Worm (Caenorhabditis elegans): Measurements from ENCODE around the gene npr-21.
"Not testable (repeated sequence)": the region's sequence is repeated elsewhere in the genome, so short reads cannot be mapped to it uniquely, and the experiment has no call there.

npr-21 gene

ce11 chrX:17138060-17138557 is 19.7 kb downstream of the npr-21 start, which contains the start of gene cnp-3 (continued):
- TF ChIP-seq ZK546.5 (tag; optimal IDR thresholded peaks at IDR 0.05), result no peak
- TF ChIP-seq pha-4 (tag; optimal IDR thresholded peaks at IDR 0.05), result no peak
- no peak for TF ChIP-seq daf-12 (tag; optimal IDR thresholded peaks at IDR 0.05)
- TF ChIP-seq nhr-43 (tag; optimal IDR thresholded peaks at IDR 0.05; ENCODE audit: poor library complexity, severe bottlenecking), result peak; percentile 80
- TF ChIP-seq nhr-23 (tag; optimal IDR thresholded peaks at IDR 0.05), result peak; percentile 77
- no peak for TF ChIP-seq mdl-1 (tag; optimal IDR thresholded peaks at IDR 0.05)

ce11 chrX:17135704-17136103 is 22.1 kb downstream of the npr-21 start:
- peak; percentile 74 for TF ChIP-seq ama-1 (optimal IDR thresholded peaks at IDR 0.05)
- TF ChIP-seq jun-1 (tag; optimal IDR thresholded peaks at IDR 0.05), result peak; percentile 13
- no peak for TF ChIP-seq fos-1 (tag; optimal IDR thresholded peaks at IDR 0.05)
- peak; percentile 38 for TF ChIP-seq pha-4 (tag; optimal IDR thresholded peaks at IDR 0.05)
- TF ChIP-seq elt-2 (tag; optimal IDR thresholded peaks at IDR 0.05), result peak; percentile 78
- no peak for TF ChIP-seq skn-1 (tag; optimal IDR thresholded peaks at IDR 0.05)
- TF ChIP-seq pqm-1 (tag; optimal IDR thresholded peaks at IDR 0.05), result peak; percentile 40
- no peak for TF ChIP-seq fkh-10 (GFP tag; optimal IDR thresholded peaks at IDR 0.05)

DNA sequence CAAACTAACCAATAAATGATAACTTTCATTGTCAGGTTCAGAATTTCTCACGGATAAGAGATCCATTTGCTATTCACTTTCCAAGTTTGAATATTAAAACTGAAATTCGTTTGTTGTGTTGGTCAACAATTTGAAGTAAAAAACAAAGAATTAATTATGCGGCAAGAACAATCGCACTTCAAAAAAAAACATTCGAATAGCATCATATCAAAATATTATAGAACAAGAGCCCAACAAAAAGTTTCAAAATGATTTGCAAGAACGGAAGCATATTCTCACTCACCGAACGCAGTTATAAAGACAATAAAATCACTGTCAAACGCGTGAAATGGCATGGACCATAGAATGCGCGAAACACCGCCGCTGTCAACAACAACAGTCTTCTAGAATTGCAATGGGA is 23.3 kb downstream of the npr-21 start, which contains the start of gene K09E3.7:
TSS of gene K09E3.7 (minus strand) at position 101 of the 400 bp plus-strand sequence.
- no peak for TF ChIP-seq zag-1 (tag; optimal IDR thresholded peaks at IDR 0.05)
- no peak for TF ChIP-seq daf-12 (tag; optimal IDR thresholded peaks at IDR 0.05)
- TF ChIP-seq ceh-82 (tag; optimal IDR thresholded peaks at IDR 0.05), result no peak
- no peak for TF ChIP-seq nhr-76 (tag; optimal IDR thresholded peaks at IDR 0.05)
- TF ChIP-seq hmg-11 (tag; optimal IDR thresholded peaks at IDR 0.05), result no peak
- TF ChIP-seq elt-3 (tag; optimal IDR thresholded peaks at IDR 0.05), result no peak

DNA sequence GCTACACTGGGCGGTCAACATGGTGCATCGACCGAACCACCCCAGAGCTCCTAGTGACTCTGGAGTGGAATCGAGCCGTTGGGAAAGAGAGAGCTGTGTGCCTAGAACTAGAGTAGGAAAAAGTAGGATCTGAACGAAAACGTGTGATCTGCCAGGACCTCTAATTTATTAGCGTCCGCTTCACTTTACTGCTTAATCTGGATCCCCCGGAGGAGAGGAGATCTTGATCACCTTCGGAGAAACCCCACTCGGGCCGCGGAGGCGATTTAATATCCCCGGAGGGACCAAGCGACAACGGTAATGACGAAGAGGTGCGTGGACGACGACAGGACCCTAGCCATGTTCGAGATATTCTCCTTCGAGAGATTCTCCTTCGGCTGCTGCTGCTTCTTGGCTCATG is 40.4 kb downstream of the npr-21 start, which contains the start of gene K09E3.2:
TSS of gene K09E3.2 (plus strand) at position 301 of the 400 bp plus-strand sequence.
- TF ChIP-seq ZK546.5, ztf-11, lin-39 (tag; optimal IDR thresholded peaks at IDR 0.05): not testable (repeated sequence)

DNA sequence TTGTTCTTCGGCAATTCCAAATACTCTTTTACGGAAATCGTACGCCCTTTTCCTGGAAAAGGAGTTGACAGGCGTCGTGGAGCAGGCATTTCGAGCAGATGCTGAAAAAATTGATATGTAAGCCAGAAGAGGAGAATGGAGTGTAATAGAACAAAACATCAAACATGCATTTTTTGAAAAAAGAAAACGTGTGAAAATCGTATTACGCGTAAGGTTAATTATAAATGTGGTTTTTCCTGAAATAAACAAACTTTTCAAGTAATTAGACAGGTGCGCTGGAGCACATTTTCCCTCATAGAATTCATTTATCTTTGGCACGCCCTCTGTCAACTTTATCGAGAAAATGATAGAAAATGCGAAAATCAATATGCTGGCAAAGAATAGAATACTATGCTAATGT is 42.7 kb downstream of the npr-21 start, which contains the start of gene lido-6:
TSS of gene lido-6 (minus strand) at position 101 of the 400 bp plus-strand sequence.
- no peak for TF ChIP-seq lin-39 (tag; optimal IDR thresholded peaks at IDR 0.05)
- no peak for TF ChIP-seq nhr-237 (tag; optimal IDR thresholded peaks at IDR 0.05)

- TF ChIP-seq tbx-2 (tag; optimal IDR thresholded peaks at IDR 0.05) (no peak), nfya-1 (tag; optimal IDR thresholded peaks at IDR 0.05; ENCODE audit: insufficient read depth) (no peak), nhr-77 (tag; optimal IDR thresholded peaks at IDR 0.05) (no peak), nhr-11 (tag; optimal IDR thresholded peaks at IDR 0.05) (no peak), elt-3 (tag; optimal IDR thresholded peaks at IDR 0.05) (no peak), eor-1 (tag; optimal IDR thresholded peaks at IDR 0.05) (no peak), R02D3.7 (tag; optimal IDR thresholded peaks at IDR 0.05) (no peak), egl-27 (tag; optimal IDR thresholded peaks at IDR 0.05) (no peak), lin-39 (tag; optimal IDR thresholded peaks at IDR 0.05) (no peak), pqm-1 (tag; optimal IDR thresholded peaks at IDR 0.05) (no peak), egl-5 (tag; optimal IDR thresholded peaks at IDR 0.05) (no peak), elt-1 (tag; optimal IDR thresholded peaks at IDR 0.05) (no peak), unc-39 (tag; optimal IDR thresholded peaks at IDR 0.05) (no peak), pha-4 (tag; optimal IDR thresholded peaks at IDR 0.05) (no peak), ceh-16 (tag; optimal IDR thresholded peaks at IDR 0.05) (no peak), mml-1 (tag; optimal IDR thresholded peaks at IDR 0.05) (no peak), jun-1 (tag; optimal IDR thresholded peaks at IDR 0.05) (no peak), ztf-11 (tag; optimal IDR thresholded peaks at IDR 0.05) (no peak), hmg-11 (tag; optimal IDR thresholded peaks at IDR 0.05) (no peak)
Measured at ce11 chrX:17110555-17110954, 47.2 kb downstream of the npr-21 start, which contains the start of gene lido-5. TSS of gene lido-5 (minus strand) at chrX:17110655.

All from whole organism, L3 larva.